Fruit fly (Drosophila melanogaster) whole organism, embryonic: ENCODE results near the gene CG6912.

Source experiments
- BEAF-32 ChIP-seq: fragments of 200-800 bp; sonication (Bioruptor generic); optimal IDR thresholded peaks from 3 replicates; lab custom pipeline; 2017; ENCODE audit warnings: missing biosample characterization, missing genetic modification characterization, mild to moderate bottlenecking, moderate library complexity, missing genetic modification reagents
- CG10462 ChIP-seq: fragments of 200-800 bp; sonication (Bioruptor generic); optimal IDR thresholded peaks from 2 replicates; lab custom pipeline; 2016; ENCODE audit warnings: missing biosample characterization, missing genetic modification characterization
- CG13296 ChIP-seq: fragments of 200-800 bp; sonication (Bioruptor generic); optimal IDR thresholded peaks from 3 replicates; lab custom pipeline; 2018; ENCODE audit warnings: missing biosample characterization, mild to moderate bottlenecking, missing genetic modification characterization
- CG13894 ChIP-seq: fragments of 200-800 bp; sonication (Bioruptor generic); optimal IDR thresholded peaks from 3 replicates; lab custom pipeline; 2018; ENCODE audit warnings: missing biosample characterization, mild to moderate bottlenecking, missing genetic modification characterization, moderate library complexity
- CG15601 ChIP-seq: fragments of 200-800 bp; sonication (Bioruptor generic); optimal IDR thresholded peaks from 3 replicates; lab custom pipeline; 2019; ENCODE audit warnings: missing biosample characterization, mild to moderate bottlenecking, missing genetic modification characterization, moderate library complexity
- CG17385 ChIP-seq: fragments of 200-800 bp; sonication (Bioruptor generic); optimal IDR thresholded peaks from 3 replicates; lab custom pipeline; 2018; ENCODE audit warnings: missing biosample characterization, mild to moderate bottlenecking, missing genetic modification characterization
- CG17612 ChIP-seq: fragments of 200-800 bp; sonication (Bioruptor generic); IDR thresholded peaks from 2 replicates; pipeline ENCODE4 v1.3.6; 2022; ENCODE audit warnings: missing biosample characterization, missing genetic modification characterization
- CG18619 ChIP-seq: fragments of 200-800 bp; sonication (Bioruptor generic); optimal IDR thresholded peaks from 3 replicates; lab custom pipeline; 2017; ENCODE audit warnings: missing biosample characterization, mild to moderate bottlenecking, missing genetic modification characterization
- CG2202 ChIP-seq: fragments of 200-800 bp; sonication (Bioruptor generic); optimal IDR thresholded peaks from 2 replicates; lab custom pipeline; 2018; ENCODE audit warnings: missing biosample characterization, mild to moderate bottlenecking, missing genetic modification characterization
- CG2678 ChIP-seq: fragments of 200-800 bp; sonication (Bioruptor generic); optimal IDR thresholded peaks from 3 replicates; lab custom pipeline; 2019; ENCODE audit warnings: missing biosample characterization, mild to moderate bottlenecking, missing genetic modification characterization, moderate library complexity
- CG30020 ChIP-seq: fragments of 200-800 bp; optimal IDR thresholded peaks from 2 replicates; lab custom pipeline; 2019; ENCODE audit warnings: missing biosample characterization, mild to moderate bottlenecking, missing genetic modification characterization, moderate library complexity
- CG3065 ChIP-seq: fragments of 200-800 bp; sonication (Bioruptor generic); optimal IDR thresholded peaks from 2 replicates; lab custom pipeline; 2016; ENCODE audit warnings: missing biosample characterization, missing genetic modification characterization
- CG3163 ChIP-seq: fragments of 200-800 bp; sonication (Bioruptor generic); optimal IDR thresholded peaks from 3 replicates; lab custom pipeline; 2016; ENCODE audit warnings: missing biosample characterization, missing genetic modification characterization
- CG4282 ChIP-seq: fragments of 200-800 bp; sonication (Bioruptor generic); optimal IDR thresholded peaks from 2 replicates; lab custom pipeline; 2016; ENCODE audit warnings: missing biosample characterization, missing genetic modification characterization
- CG4730 ChIP-seq: fragments of 200-800 bp; sonication (Bioruptor generic); IDR thresholded peaks from 2 replicates; pipeline ENCODE4 v1.3.6; 2022; ENCODE audit warnings: missing biosample characterization, missing genetic modification characterization
- CG4820 ChIP-seq: fragments of 200-800 bp; sonication (Bioruptor generic); optimal IDR thresholded peaks from 3 replicates; lab custom pipeline; 2016; ENCODE audit warnings: missing biosample characterization, missing genetic modification characterization
- CG4854 ChIP-seq: fragments of 200-800 bp; sonication (Bioruptor generic); optimal IDR thresholded peaks from 2 replicates; lab custom pipeline; 2016; ENCODE audit warnings: missing biosample characterization, missing genetic modification characterization, inconsistent platforms
- CG7963 ChIP-seq: fragments of 200-800 bp; sonication (Bioruptor generic); IDR thresholded peaks from 3 replicates; pipeline ENCODE4 v1.3.6; 2022; ENCODE audit warnings: missing biosample characterization, missing genetic modification characterization; ENCODE audit not compliant: partially characterized antibody
- CG7987 ChIP-seq: fragments of 200-800 bp; sonication (Bioruptor generic); optimal IDR thresholded peaks from 2 replicates; lab custom pipeline; 2018; ENCODE audit warnings: missing biosample characterization, mild to moderate bottlenecking, missing genetic modification characterization, moderate library complexity
- CTCF ChIP-seq: fragments of 200-800 bp; sonication (Bioruptor generic); optimal IDR thresholded peaks from 2 replicates; lab custom pipeline; 2017; ENCODE audit warnings: missing biosample characterization, mild to moderate bottlenecking, missing genetic modification characterization, moderate library complexity
- Dad ChIP-seq: fragments of 200-800 bp; sonication (Bioruptor generic); optimal IDR thresholded peaks from 3 replicates; lab custom pipeline; 2016; ENCODE audit warnings: missing biosample characterization, missing genetic modification characterization
- Dek ChIP-seq: fragments of 200-800 bp; sonication (Bioruptor generic); optimal IDR thresholded peaks from 3 replicates; lab custom pipeline; 2019; ENCODE audit warnings: missing biosample characterization, mild to moderate bottlenecking, missing genetic modification characterization, moderate library complexity
- E2f1 ChIP-seq: fragments of 200-800 bp; sonication (Bioruptor generic); IDR thresholded peaks from 2 replicates; pipeline ENCODE4 v1.3.6; 2022; ENCODE audit warnings: missing biosample characterization, missing genetic modification characterization
- ERR ChIP-seq: fragments of 200-800 bp; sonication (Bioruptor generic); optimal IDR thresholded peaks from 2 replicates; lab custom pipeline; 2016; ENCODE audit warnings: missing biosample characterization, missing genetic modification characterization
- Hey ChIP-seq: fragments of 200-800 bp; sonication (Bioruptor generic); optimal IDR thresholded peaks from 3 replicates; lab custom pipeline; 2018; ENCODE audit warnings: missing biosample characterization, mild to moderate bottlenecking, missing genetic modification characterization
- HmgD ChIP-seq: fragments of 200-800 bp; sonication (Bioruptor generic); optimal IDR thresholded peaks from 3 replicates; lab custom pipeline; 2016; ENCODE audit warnings: missing biosample characterization, missing genetic modification characterization
- Hr78 ChIP-seq, 2 experiments: fragments of 200-800 bp in 1 of 2; fragments of >200 bp in 1 of 2; sonication (Bioruptor generic) in 1 of 2; optimal IDR thresholded peaks; 2 replicates each; lab custom pipeline; 2017 to 2019; ENCODE audit warnings: missing biosample characterization in 2 of 2, missing genetic modification characterization in 2 of 2, mild to moderate bottlenecking in 1 of 2, moderate library complexity in 1 of 2
- Hsf ChIP-seq: fragments of 200-800 bp; sonication (Bioruptor generic); optimal IDR thresholded peaks from 3 replicates; lab custom pipeline; 2016; ENCODE audit warnings: missing biosample characterization, missing genetic modification characterization
- Kr ChIP-seq: fragments of 200-800 bp; sonication (Bioruptor generic); optimal IDR thresholded peaks from 2 replicates; lab custom pipeline; 2017; ENCODE audit warnings: missing biosample characterization, mild to moderate bottlenecking, missing genetic modification characterization
- Mes4 ChIP-seq: fragments of 200-800 bp; sonication (Bioruptor generic); optimal IDR thresholded peaks from 2 replicates; lab custom pipeline; 2016; ENCODE audit warnings: missing biosample characterization, missing genetic modification characterization
- Myb ChIP-seq: fragments of 200-800 bp; sonication (Bioruptor generic); optimal IDR thresholded peaks from 2 replicates; lab custom pipeline; 2016; ENCODE audit warnings: missing biosample characterization, missing genetic modification characterization
- NFAT ChIP-seq: fragments of 200-800 bp; sonication (Bioruptor generic); IDR thresholded peaks from 2 replicates; pipeline ENCODE4 v1.3.6; 2022; ENCODE audit warnings: missing biosample characterization, missing genetic modification characterization
- Side ChIP-seq: fragments of 200-800 bp; sonication (Bioruptor generic); optimal IDR thresholded peaks from 2 replicates; lab custom pipeline; 2016; ENCODE audit warnings: missing biosample characterization, missing genetic modification characterization
- Sry-δ ChIP-seq: fragments of 200-800 bp; sonication (Bioruptor generic); optimal IDR thresholded peaks from 2 replicates; lab custom pipeline; 2016; ENCODE audit warnings: missing biosample characterization, missing genetic modification characterization
- ash1 ChIP-seq: fragments of 200-800 bp; sonication (Bioruptor generic); optimal IDR thresholded peaks from 2 replicates; lab custom pipeline; 2018; ENCODE audit warnings: missing biosample characterization, mild to moderate bottlenecking, missing genetic modification characterization
- btn ChIP-seq: fragments of 200-800 bp; sonication (Bioruptor generic); optimal IDR thresholded peaks from 2 replicates; lab custom pipeline; 2016; ENCODE audit warnings: missing biosample characterization, missing genetic modification characterization
- cato ChIP-seq: fragments of 200-800 bp; sonication (Bioruptor generic); optimal IDR thresholded peaks from 2 replicates; lab custom pipeline; 2016; ENCODE audit warnings: missing biosample characterization, missing genetic modification characterization, borderline replicate concordance
- chif ChIP-seq, 2 experiments: fragments of 200-800 bp; sonication (Bioruptor generic); optimal IDR thresholded peaks; 3 replicates each; lab custom pipeline; 2016; ENCODE audit warnings: missing biosample characterization in 2 of 2, missing genetic modification characterization in 2 of 2
- exex ChIP-seq: fragments of 200-800 bp; sonication (Bioruptor generic); optimal IDR thresholded peaks from 4 replicates; lab custom pipeline; 2018; ENCODE audit warnings: missing biosample characterization, mild to moderate bottlenecking, missing genetic modification characterization, moderate library complexity
- fd3F ChIP-seq: fragments of 200-800 bp; sonication (Bioruptor generic); optimal IDR thresholded peaks from 2 replicates; lab custom pipeline; 2018; ENCODE audit warnings: missing biosample characterization, mild to moderate bottlenecking, missing genetic modification characterization, moderate library complexity
- gro ChIP-seq: fragments of 200-800 bp; sonication (Bioruptor generic); optimal IDR thresholded peaks from 2 replicates; lab custom pipeline; 2016; ENCODE audit warnings: missing biosample characterization, missing genetic modification characterization
- hbn ChIP-seq: fragments of 200-800 bp; sonication (Bioruptor generic); IDR thresholded peaks from 2 replicates; pipeline ENCODE4 v1.3.6; 2022; ENCODE audit warnings: missing biosample characterization, missing genetic modification characterization; ENCODE audit not compliant: partially characterized antibody
- lilli ChIP-seq: fragments of 200-800 bp; sonication (Bioruptor generic); optimal IDR thresholded peaks from 3 replicates; lab custom pipeline; 2016; ENCODE audit warnings: missing biosample characterization, missing genetic modification characterization
- lola ChIP-seq, 3 experiments: fragments of >200 bp in 2 of 3; fragments of 200-800 bp in 1 of 3; sonication (Bioruptor generic) in 1 of 3; optimal IDR thresholded peaks; 2 replicates each; lab custom pipeline; 2017 to 2019; ENCODE audit warnings: missing biosample characterization in 3 of 3, missing genetic modification characterization in 3 of 3, mild to moderate bottlenecking in 1 of 3, moderate library complexity in 1 of 3
- oc ChIP-seq: fragments of 200-800 bp; sonication (Bioruptor generic); optimal IDR thresholded peaks from 2 replicates; lab custom pipeline; 2018; ENCODE audit warnings: missing biosample characterization, mild to moderate bottlenecking, missing genetic modification characterization, moderate library complexity
- p53 ChIP-seq: fragments of 200-800 bp; sonication (Bioruptor generic); optimal IDR thresholded peaks from 2 replicates; lab custom pipeline; 2016; ENCODE audit warnings: missing biosample characterization, missing genetic modification characterization
- pzg ChIP-seq: fragments of 200-800 bp; sonication (Bioruptor generic); optimal IDR thresholded peaks from 3 replicates; lab custom pipeline; 2018; ENCODE audit warnings: missing biosample characterization, mild to moderate bottlenecking, missing genetic modification characterization, moderate library complexity
- scrt ChIP-seq: fragments of 200-800 bp; sonication (Bioruptor generic); optimal IDR thresholded peaks from 2 replicates; lab custom pipeline; 2018; ENCODE audit warnings: missing biosample characterization, mild to moderate bottlenecking, missing genetic modification characterization, moderate library complexity
- shn ChIP-seq: fragments of 200-800 bp; sonication (Bioruptor generic); optimal IDR thresholded peaks from 3 replicates; lab custom pipeline; 2016; ENCODE audit warnings: missing biosample characterization, missing genetic modification characterization
- sqz ChIP-seq: fragments of 200-800 bp; sonication (Bioruptor generic); optimal IDR thresholded peaks from 3 replicates; lab custom pipeline; 2018; ENCODE audit warnings: missing biosample characterization, mild to moderate bottlenecking, missing genetic modification characterization
- z ChIP-seq: fragments of 200-800 bp; sonication (Bioruptor generic); IDR thresholded peaks from 3 replicates; pipeline ENCODE4 v1.3.6; 2022; ENCODE audit warnings: missing biosample characterization, missing genetic modification characterization

CG6912 gene

dm6 chr3R:15131677-15132076, 5.1 kb downstream of the CG6912 start, which contains the start of gene CG42788 (continued):
- no peak for TF ChIP-seq E2f1 (GFP tag; lab: Robert Waterston, UW)
- TF ChIP-seq CG17612 (GFP tag; lab: Robert Waterston, UW), result no peak
- peak; percentile 80 for TF ChIP-seq CG7987 (GFP tag; lab: Kevin White, UChicago)
- TF ChIP-seq chif (GFP tag; optimal IDR thresholded peaks at IDR 0.05; lab: Kevin White, UChicago), result peak in 1 of 2 experiments; percentile 36
- peak; percentile 45 for TF ChIP-seq CG2678 (tag; lab: Kevin White, UChicago)
- TF ChIP-seq CG4730 (GFP tag; lab: Robert Waterston, UW), result no peak
- peak; percentile 76 for TF ChIP-seq shn
- TF ChIP-seq Myb (GFP tag; lab: Kevin White, UChicago), result peak; percentile 89
- TF ChIP-seq CG3065 (GFP tag; lab: Kevin White, UChicago), result peak; percentile 56
- peak; percentile 83 for TF ChIP-seq Side (GFP tag; lab: Kevin White, UChicago)
- no peak for TF ChIP-seq NFAT
- peak; percentile 22 for TF ChIP-seq CG13296 (GFP tag; lab: Kevin White, UChicago)
- TF ChIP-seq Hsf (GFP tag; lab: Kevin White, UChicago), result peak; percentile 61
- TF ChIP-seq Kr (GFP tag; lab: Kevin White, UChicago), result no peak
- no peak for TF ChIP-seq CG7963
- peak; percentile 49 for TF ChIP-seq CG18619 (GFP tag; lab: Kevin White, UChicago)
- TF ChIP-seq ERR (GFP tag; lab: Kevin White, UChicago), result peak; percentile 88
- peak; percentile 97 for TF ChIP-seq BEAF-32 (GFP tag; lab: Kevin White, UChicago)
- peak; percentile 5 for TF ChIP-seq CG4854 (GFP tag; lab: Kevin White, UChicago)
- no peak for TF ChIP-seq z (GFP tag; lab: Robert Waterston, UW)
- no peak for TF ChIP-seq exex (tag; lab: Kevin White, UChicago)
- peak; percentile 65 for TF ChIP-seq Hey (tag; lab: Kevin White, UChicago)
- TF ChIP-seq Dek, result peak; percentile 56
- peak; percentile 95 for TF ChIP-seq pzg (GFP tag; lab: Kevin White, UChicago)
- peak; percentile 3 for TF ChIP-seq CG4820 (GFP tag; lab: Kevin White, UChicago)
- TF ChIP-seq gro, result peak; percentile 93
- TF ChIP-seq CG4282 (GFP tag; lab: Kevin White, UChicago), result peak; percentile 86
- TF ChIP-seq CG15601, result peak; percentile 30
- TF ChIP-seq Dad (GFP tag; lab: Kevin White, UChicago), result peak; percentile 85
- TF ChIP-seq scrt (GFP tag; lab: Kevin White, UChicago), result peak; percentile 73
- peak; percentile 70 for TF ChIP-seq lilli (GFP tag; lab: Kevin White, UChicago)
- TF ChIP-seq CG2202, result peak; percentile 53
- TF ChIP-seq lola (GFP tag; optimal IDR thresholded peaks at IDR 0.05; lab: Kevin White, UChicago), result peak in 1 of 3 experiments; percentile 21
- TF ChIP-seq hbn, result no peak
- no peak for TF ChIP-seq CG30020 (tag; lab: Kevin White, UChicago)
- peak; percentile 85 for TF ChIP-seq HmgD (GFP tag; lab: Kevin White, UChicago)
- peak; percentile 24 for TF ChIP-seq ash1 (GFP tag; lab: Kevin White, UChicago)
- TF ChIP-seq Hr78 (GFP tag; optimal IDR thresholded peaks at IDR 0.05; lab: Kevin White, UChicago), result peak in 1 of 2 experiments; percentile 46
- peak; percentile 79 for TF ChIP-seq Mes4 (GFP tag; lab: Kevin White, UChicago)
- TF ChIP-seq CG10462 (GFP tag; lab: Kevin White, UChicago), result peak; percentile 84
- TF ChIP-seq CG17385, result peak; percentile 63
- peak; percentile 66 for TF ChIP-seq CTCF
- TF ChIP-seq p53 (GFP tag; lab: Kevin White, UChicago), result peak; percentile 17
- peak; percentile 32 for TF ChIP-seq oc (tag; lab: Kevin White, UChicago)
- peak; percentile 46 for TF ChIP-seq sqz (GFP tag; lab: Kevin White, UChicago)
- TF ChIP-seq cato (GFP tag; lab: Kevin White, UChicago), result no peak
- peak; percentile 38 for TF ChIP-seq btn
- TF ChIP-seq CG13894 (tag; lab: Kevin White, UChicago), result peak; percentile 86
- TF ChIP-seq Sry-δ (GFP tag; lab: Kevin White, UChicago), result peak; percentile 92
- peak; percentile 87 for TF ChIP-seq CG3163 (GFP tag; lab: Kevin White, UChicago)
- peak; percentile 12 for TF ChIP-seq fd3F
